Comparison of ENCODE assay signal across 4 worm cellular contexts in the genomic region with DNA sequence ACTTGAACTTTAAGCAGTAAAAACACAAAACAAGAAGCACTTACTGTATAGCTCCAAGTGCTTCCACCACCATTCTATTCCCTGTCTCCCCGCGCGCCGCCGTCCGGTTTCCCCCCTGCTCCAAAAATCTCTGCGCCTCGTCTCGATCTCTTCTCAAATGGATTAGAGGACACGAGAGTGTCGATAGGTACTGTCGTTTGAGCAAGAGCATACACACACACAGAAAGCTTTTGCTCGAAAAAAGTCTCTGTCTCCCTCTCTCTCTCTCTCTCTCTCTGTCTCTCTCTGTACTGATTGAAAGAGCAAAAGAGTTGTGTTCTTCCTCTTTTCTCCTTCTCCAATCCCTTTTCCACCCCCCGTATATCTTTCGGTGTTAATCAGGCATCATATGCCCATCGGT.
TF ChIP-seq lines count a peak whose summit lies in the region.

No protein-coding gene starts in this region.

TF ChIP-seq in whole organism, L2 larva, 48 proteins besides CTCF, POLR2A, EP300 and RAD21:
- TF ChIP-seq F13H6.1 (tag; optimal IDR thresholded peaks at IDR 0.05; lab: Kevin White, UChicago): peak; percentile 17
- no peak for TF ChIP-seq aly-2 (tag; optimal IDR thresholded peaks at IDR 0.05; lab: Kevin White, UChicago)
- TF ChIP-seq lin-39 (tag; optimal IDR thresholded peaks at IDR 0.05; lab: Kevin White, UChicago): no peak
- TF ChIP-seq ceh-16 (tag; optimal IDR thresholded peaks at IDR 0.05; lab: Kevin White, UChicago): no peak

TF ChIP-seq in whole organism, L3 larva, 47 proteins besides CTCF, POLR2A, EP300 and RAD21:
- TF ChIP-seq aly-2 (tag; optimal IDR thresholded peaks at IDR 0.05; lab: Kevin White, UChicago) (no peak), pha-4 (tag; optimal IDR thresholded peaks at IDR 0.05; lab: Kevin White, UChicago) (peak; percentile 33)

TF ChIP-seq in whole organism, late embryonic, 69 proteins besides CTCF, POLR2A, EP300 and RAD21:
- TF ChIP-seq hlh-6 (tag; optimal IDR thresholded peaks at IDR 0.05; lab: Kevin White, UChicago) (no peak), nhr-232 (tag; optimal IDR thresholded peaks at IDR 0.05; lab: Kevin White, UChicago) (no peak), elt-4 (tag; optimal IDR thresholded peaks at IDR 0.05; lab: Kevin White, UChicago) (no peak), lin-11 (tag; optimal IDR thresholded peaks at IDR 0.05; lab: Kevin White, UChicago) (no peak), unc-86 (tag; optimal IDR thresholded peaks at IDR 0.05; lab: Kevin White, UChicago) (no peak), ceh-30 (tag; optimal IDR thresholded peaks at IDR 0.05; lab: Kevin White, UChicago) (no peak), pag-3 (tag; optimal IDR thresholded peaks at IDR 0.05; lab: Kevin White, UChicago; ENCODE audit: borderline replicate concordance) (no peak), ceh-22 (tag; optimal IDR thresholded peaks at IDR 0.05; lab: Kevin White, UChicago) (no peak), T23F11.4 (GFP tag; optimal IDR thresholded peaks at IDR 0.05; lab: Kevin White, UChicago) (peak; percentile 32), Y22D7AL.16 (tag; optimal IDR thresholded peaks at IDR 0.05; lab: Kevin White, UChicago) (no peak), tbx-7 (tag; optimal IDR thresholded peaks at IDR 0.05; lab: Kevin White, UChicago) (no peak), ceh-24 (tag; optimal IDR thresholded peaks at IDR 0.05; lab: Kevin White, UChicago) (no peak), pax-1 (tag; optimal IDR thresholded peaks at IDR 0.05; lab: Kevin White, UChicago) (no peak), ama-1 (optimal IDR thresholded peaks at IDR 0.05; lab: Kevin White, UChicago) (no peak), ahr-1 (tag; optimal IDR thresholded peaks at IDR 0.05; lab: Kevin White, UChicago) (no peak), npax-4 (tag; optimal IDR thresholded peaks at IDR 0.05; lab: Kevin White, UChicago) (no peak), C38D4.7 (GFP tag; optimal IDR thresholded peaks at IDR 0.05; lab: Kevin White, UChicago) (no peak), ceh-2 (tag; optimal IDR thresholded peaks at IDR 0.05; lab: Kevin White, UChicago) (peak; percentile 17), ets-4 (tag; optimal IDR thresholded peaks at IDR 0.05; lab: Kevin White, UChicago) (no peak), ceh-9 (tag; optimal IDR thresholded peaks at IDR 0.05; lab: Kevin White, UChicago) (no peak), unc-3 (GFP tag; conservative IDR thresholded peaks at IDR 0.05; lab: Robert Waterston, UW) (no peak), unc-3 (tag; optimal IDR thresholded peaks at IDR 0.05; lab: Kevin White, UChicago) (no peak), ceh-31 (tag; optimal IDR thresholded peaks at IDR 0.05; lab: Kevin White, UChicago) (peak; percentile 12), sdc-2 (tag; optimal IDR thresholded peaks at IDR 0.05; lab: Kevin White, UChicago) (no peak)

TF ChIP-seq in whole organism, young adult, 124 proteins besides CTCF, POLR2A, EP300 and RAD21:
- TF ChIP-seq gei-17 (GFP tag; optimal IDR thresholded peaks at IDR 0.05; lab: Kevin White, UChicago) (no peak), zfh-2 (GFP tag; conservative IDR thresholded peaks at IDR 0.05; lab: Robert Waterston, UW) (peak; percentile 67), Y53G8AR.9 (GFP tag; conservative IDR thresholded peaks at IDR 0.05; lab: Robert Waterston, UW) (no peak), ztf-25 (GFP tag; IDR thresholded peaks at IDR 0.05; lab: Robert Waterston, UW) (no peak)
